Fruit fly (Drosophila melanogaster) whole organism: Measurements from ENCODE around the gene Mdh1.

Source experiments
- CG8478 ChIP-seq: fragments of >200 bp; optimal IDR thresholded peaks from 2 replicates; lab custom pipeline; 2018; ENCODE audit warnings: inconsistent platforms
- Dll ChIP-seq: fragments of >200 bp; optimal IDR thresholded peaks from 2 replicates; lab custom pipeline; 2017
- EcR ChIP-seq, 2 experiments: fragments of >200 bp; optimal IDR thresholded peaks; 2 replicates each; lab custom pipeline; 2017; ENCODE audit warnings: missing biosample characterization in 2 of 2, missing genetic modification characterization in 2 of 2, missing genetic modification reagents in 2 of 2
- pan ChIP-seq: fragments of >200 bp; optimal IDR thresholded peaks from 2 replicates; lab custom pipeline; 2017
- psq ChIP-seq: fragments of >200 bp; optimal IDR thresholded peaks from 2 replicates; lab custom pipeline; 2017
- usp ChIP-seq: fragments of >200 bp; optimal IDR thresholded peaks from 2 replicates; lab custom pipeline; 2017; ENCODE audit warnings: missing biosample characterization, missing genetic modification characterization, mixed read lengths

Mdh1 gene

dm6 chr2L:10395642-10396487, at the start of gene Mdh1:
TSS of gene Mdh1 (minus strand) at chr2L:10396332.
- TF ChIP-seq usp (no peak), CG8478 (lab: Kevin White, UChicago) (no peak), psq (no peak), Dll (lab: Kevin White, UChicago) (no peak), pan (lab: Kevin White, UChicago) (no peak), EcR (GFP tag; optimal IDR thresholded peaks at IDR 0.05; lab: Kevin White, UChicago) (no peak)

DNA sequence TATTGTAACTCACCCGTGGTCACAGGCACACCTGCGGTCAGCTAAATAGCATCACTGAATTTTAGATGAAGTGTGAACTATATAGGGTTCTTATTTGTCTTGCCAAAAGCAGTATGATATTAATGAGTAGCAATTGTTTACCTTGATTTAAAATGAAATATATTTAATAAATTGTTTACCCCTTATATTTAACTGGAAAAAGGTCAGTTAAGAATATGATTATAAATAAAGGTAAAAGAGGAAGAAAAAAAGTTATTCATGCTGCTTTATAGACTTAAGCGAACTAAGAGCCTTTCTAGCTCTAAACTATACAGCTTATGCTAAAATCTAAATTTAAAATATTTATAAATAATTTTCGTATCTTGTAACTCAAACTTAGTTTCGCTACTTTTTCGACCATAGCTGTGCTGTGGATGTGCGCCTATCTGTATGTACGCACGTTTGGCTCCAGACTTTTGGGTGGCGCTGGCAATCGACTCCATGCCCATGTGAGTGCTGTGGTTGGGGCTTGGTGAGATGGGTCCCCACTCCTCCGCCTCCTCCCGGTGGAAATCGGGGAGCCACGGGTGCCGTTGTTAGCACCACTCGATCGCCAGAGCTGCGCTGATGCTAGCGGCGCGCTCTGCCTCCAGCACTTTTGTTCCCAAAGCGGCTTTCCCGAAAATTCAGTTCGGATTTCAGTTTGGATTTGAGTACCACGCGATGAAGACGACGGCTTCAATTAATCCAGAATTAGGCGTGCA, 46.1 kb upstream of the Mdh1 start, which contains the start of gene loh:
Gene loh (plus strand): TSS at position 487 of the 743 bp plus-strand sequence.
- TF ChIP-seq Dll (lab: Kevin White, UChicago) (no peak), EcR (GFP tag; optimal IDR thresholded peaks at IDR 0.05; lab: Kevin White, UChicago) (no peak), CG8478 (lab: Kevin White, UChicago) (no peak), psq (no peak), pan (lab: Kevin White, UChicago) (no peak), usp (no peak)

DNA sequence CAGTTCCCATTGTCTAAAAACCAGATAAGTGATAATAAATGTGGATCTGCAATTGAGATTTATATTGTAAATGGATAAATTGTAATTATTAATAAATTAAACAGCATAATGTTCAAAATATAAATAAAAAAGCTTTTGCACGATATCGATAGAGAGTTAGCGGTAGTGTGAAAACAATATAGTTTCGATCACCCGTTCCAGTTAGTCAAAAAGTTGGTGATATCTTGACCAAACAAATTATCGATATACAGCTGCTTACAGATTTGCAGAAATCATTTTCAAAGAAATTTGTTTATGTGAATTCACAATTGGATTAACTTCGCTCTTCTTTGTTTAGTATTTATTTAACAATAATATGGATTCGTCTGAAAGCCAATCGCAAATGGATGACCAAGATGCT, 43.0 kb upstream of the Mdh1 start, which contains the start of gene Nse4:
Gene Nse4 (plus strand): TSS at position 267 of the 400 bp plus-strand sequence.
- TF ChIP-seq EcR (GFP tag; optimal IDR thresholded peaks at IDR 0.05; lab: Kevin White, UChicago), result no peak
- TF ChIP-seq psq, result no peak
- TF ChIP-seq usp, result no peak
- no peak for TF ChIP-seq pan (lab: Kevin White, UChicago)
- TF ChIP-seq CG8478 (lab: Kevin White, UChicago), result no peak
- no peak for TF ChIP-seq Dll (lab: Kevin White, UChicago)

DNA sequence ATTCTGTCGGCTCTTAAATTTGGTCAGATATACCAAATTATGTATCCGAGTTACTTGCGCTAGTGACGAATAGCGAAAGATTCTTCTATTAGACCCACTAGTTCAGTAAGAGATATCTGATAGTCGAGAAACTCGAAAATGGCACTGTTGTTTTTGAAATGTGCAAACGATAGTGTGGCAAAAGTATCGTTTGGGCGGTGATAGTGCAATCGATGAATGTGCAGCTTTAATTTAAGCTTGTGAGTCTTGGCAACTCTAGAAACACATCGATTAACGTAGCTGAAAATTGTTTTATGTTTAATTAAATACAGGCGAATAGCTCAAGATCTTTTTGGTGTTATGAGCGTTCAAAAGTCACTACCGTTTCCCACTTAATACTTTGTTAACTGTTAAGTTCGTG, 41.2 kb upstream of the Mdh1 start, which contains the start of gene STUB1:
Gene STUB1 (plus strand): TSS at position 232 of the 400 bp plus-strand sequence.
- TF ChIP-seq psq, result no peak

DNA sequence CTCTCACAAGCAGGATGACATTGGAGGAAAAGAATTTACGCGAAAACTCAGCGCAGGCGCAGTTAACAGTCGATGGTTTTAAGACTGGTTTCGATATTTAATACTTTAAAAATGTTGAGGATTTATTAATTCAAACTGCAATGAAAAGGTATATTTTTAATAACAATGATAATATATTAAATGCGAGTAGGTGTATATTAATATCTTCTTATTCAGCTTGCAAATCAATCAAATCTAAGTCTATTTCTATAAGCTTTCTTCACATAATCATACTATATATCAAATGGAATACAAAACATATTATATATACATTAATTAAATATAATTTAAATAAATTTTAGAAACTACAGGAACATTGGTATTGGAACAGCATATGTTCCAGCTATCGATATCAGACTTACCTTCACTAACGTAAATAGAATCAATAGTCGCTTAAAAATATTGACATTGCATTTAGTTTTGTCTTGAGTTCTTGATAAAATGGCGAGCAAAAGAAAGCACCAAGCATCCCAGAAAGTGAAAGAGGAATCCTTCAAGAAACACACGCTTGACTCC, 39.6 kb upstream of the Mdh1 start, which contains the start of the genes TBC1D16 and holn1:
Gene TBC1D16 (minus strand): TSS at position 51 of the 555 bp plus-strand sequence.
Gene holn1 (plus strand): TSS at position 390 of the 555 bp plus-strand sequence.
- TF ChIP-seq psq (no peak), EcR (GFP tag; optimal IDR thresholded peaks at IDR 0.05; lab: Kevin White, UChicago) (no peak), Dll (lab: Kevin White, UChicago) (no peak), pan (lab: Kevin White, UChicago) (no peak), usp (no peak), CG8478 (lab: Kevin White, UChicago) (no peak)

DNA sequence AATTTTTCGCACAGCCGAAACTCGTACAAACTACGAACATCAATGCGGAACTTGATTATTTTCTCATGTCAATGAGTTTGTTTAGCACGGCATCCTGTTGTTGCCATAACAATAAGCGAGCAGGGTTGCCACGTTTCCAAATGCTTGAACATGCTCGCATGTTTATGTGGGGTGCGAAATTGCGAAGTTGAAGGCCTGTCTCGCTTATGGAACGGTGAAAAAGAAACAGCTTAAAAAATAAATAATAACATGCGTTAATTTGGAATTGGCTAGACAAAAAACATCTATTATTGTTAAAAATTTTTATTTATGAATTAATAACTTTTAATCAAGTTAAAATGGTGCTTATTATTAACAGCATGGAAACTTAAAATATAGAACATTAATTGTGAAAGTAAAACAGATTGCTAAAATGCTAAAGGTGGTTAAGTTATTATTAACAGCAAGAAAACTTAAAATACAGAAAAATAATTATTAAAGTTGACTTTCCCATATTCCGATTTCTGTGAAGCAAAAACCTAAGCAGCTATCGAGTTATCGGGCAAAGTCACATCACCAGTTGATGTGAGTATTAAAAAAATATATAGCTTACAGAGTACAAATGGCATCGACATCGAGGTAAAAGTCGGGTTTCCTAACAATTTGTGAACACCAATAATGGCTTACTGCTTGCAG, 34.8 kb upstream of the Mdh1 start, which contains the start of the genes Bug22 and TfIIB:
Gene Bug22 (minus strand): TSS at position 117 of the 675 bp plus-strand sequence.
Gene TfIIB (plus strand): TSS at position 537 of the 675 bp plus-strand sequence.
- TF ChIP-seq Dll (lab: Kevin White, UChicago), result no peak
- TF ChIP-seq CG8478 (lab: Kevin White, UChicago), result no peak
- TF ChIP-seq EcR (GFP tag; optimal IDR thresholded peaks at IDR 0.05; lab: Kevin White, UChicago), result no peak

- TF ChIP-seq usp (no peak), Dll (lab: Kevin White, UChicago) (no peak), EcR (GFP tag; optimal IDR thresholded peaks at IDR 0.05; lab: Kevin White, UChicago) (no peak), psq (no peak), pan (lab: Kevin White, UChicago) (no peak), CG8478 (lab: Kevin White, UChicago) (no peak)
Observed at dm6 chr2L:10428528-10428927, 32.4 kb upstream of the Mdh1 start, which contains the start of gene CG5188. TSS of gene CG5188 (plus strand) at chr2L:10428829.

dm6 chr2L:10426534-10427048, 30.5 kb upstream of the Mdh1 start, which contains the start of the genes SmB and KdelR:
TSS of gene SmB (minus strand) at chr2L:10426627.
TSS of gene KdelR (plus strand) at chr2L:10426887.
- TF ChIP-seq Dll (lab: Kevin White, UChicago) (no peak), usp (no peak), pan (lab: Kevin White, UChicago) (no peak), CG8478 (lab: Kevin White, UChicago) (no peak), EcR (GFP tag; optimal IDR thresholded peaks at IDR 0.05; lab: Kevin White, UChicago) (no peak), psq (no peak)

- TF ChIP-seq Dll (lab: Kevin White, UChicago) (no peak), EcR (GFP tag; optimal IDR thresholded peaks at IDR 0.05; lab: Kevin White, UChicago) (no peak), usp (no peak), psq (no peak), CG8478 (lab: Kevin White, UChicago) (no peak), pan (lab: Kevin White, UChicago) (no peak)
Observed at dm6 chr2L:10425599-10425998, 29.5 kb upstream of the Mdh1 start.

DNA sequence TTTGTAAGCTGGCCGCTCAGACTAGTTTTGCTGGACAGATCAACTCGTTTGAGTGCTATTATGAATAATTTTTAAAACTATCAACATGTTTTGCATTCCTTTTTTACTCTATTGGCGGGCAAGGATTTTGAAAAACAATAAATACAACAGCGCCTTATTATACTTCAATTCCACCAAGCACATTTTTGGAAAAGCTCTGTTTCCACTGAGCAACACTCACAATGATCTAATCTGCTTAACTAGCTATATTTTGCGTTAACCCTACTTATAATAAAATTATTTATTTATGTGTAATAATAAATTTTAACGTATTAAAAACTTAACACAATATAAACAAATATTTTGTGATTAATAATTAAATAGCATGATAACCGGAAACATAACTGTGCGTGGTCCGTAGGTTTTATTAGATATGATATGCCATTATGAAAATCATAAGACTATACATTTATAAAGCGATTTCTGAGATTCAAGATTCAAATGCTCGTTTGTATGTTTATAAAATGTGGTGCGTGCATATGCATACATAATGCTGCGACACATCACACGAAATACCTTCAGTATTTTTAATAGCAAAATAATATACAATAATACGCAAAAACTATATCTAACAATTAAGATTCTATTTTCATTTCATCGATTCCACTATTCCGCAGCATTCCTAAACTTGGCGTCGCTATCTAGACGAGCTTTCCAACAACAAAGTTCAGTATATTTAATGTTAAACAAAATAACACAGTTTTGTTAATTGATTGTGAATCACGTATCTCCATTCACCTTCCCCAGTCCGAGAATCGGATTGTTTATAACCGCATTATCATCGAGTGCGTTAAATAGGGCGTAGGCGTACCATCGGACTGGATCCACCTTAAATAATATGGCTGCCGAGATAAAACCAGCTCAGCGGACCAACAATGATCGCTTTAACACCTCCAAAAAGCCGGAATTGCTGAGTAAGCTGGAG, 26.8 kb upstream of the Mdh1 start, which contains the start of the genes pie and Wdfy2:
Gene pie (minus strand): TSS at position 138 of the 964 bp plus-strand sequence.
Gene Wdfy2 (plus strand): TSS at position 649 of the 964 bp plus-strand sequence.
- no peak for TF ChIP-seq pan (lab: Kevin White, UChicago)
- TF ChIP-seq EcR (GFP tag; optimal IDR thresholded peaks at IDR 0.05; lab: Kevin White, UChicago), result no peak
- no peak for TF ChIP-seq Dll (lab: Kevin White, UChicago)
- no peak for TF ChIP-seq psq
